Worm (Caenorhabditis elegans) whole organism, L4/young adult: ENCODE measurements around the gene dyc-1.

Experiments used
- W03F9.2 ChIP-seq: fragments of 150-350 bp; optimal IDR thresholded peaks from 2 replicates; lab custom pipeline; 2014; ENCODE audit warnings: missing biosample characterization, missing genetic modification characterization
- dao-5 ChIP-seq: sonication (generic microtip); optimal IDR thresholded peaks from 2 replicates; lab custom pipeline; 2016; ENCODE audit warnings: missing genotype, missing genetic modification characterization, moderate library complexity, missing compliant biosample characterization
- him-1 ChIP-seq: sonication (generic microtip); optimal IDR thresholded peaks from 2 replicates; lab custom pipeline; 2016; ENCODE audit warnings: missing genotype, missing genetic modification reagents, missing genetic modification characterization, missing compliant biosample characterization

Gene dyc-1

DNA sequence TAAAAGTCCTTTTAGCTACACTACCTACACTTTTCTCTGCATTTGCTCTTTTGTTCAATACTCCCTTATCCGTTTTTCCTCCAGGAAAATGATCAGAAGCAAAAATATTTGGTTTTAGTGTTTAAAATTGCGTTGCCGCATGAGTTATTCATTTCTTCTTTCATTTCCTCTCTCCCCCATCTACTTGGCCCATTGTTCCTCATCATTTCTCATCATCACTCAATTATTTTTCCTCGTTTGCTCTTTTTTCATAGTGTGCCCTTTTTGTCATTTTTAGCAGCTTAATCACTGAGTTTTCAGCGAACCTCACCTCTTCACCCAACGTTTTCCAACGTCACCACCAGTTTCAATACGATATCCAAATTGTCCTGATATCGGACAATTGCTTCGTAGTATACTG, at the start of gene dyc-1:
Gene dyc-1 (plus strand): TSS at position 301 of the 400 bp plus-strand sequence.
- TF ChIP-seq him-1 (tag; lab: Kevin White, UChicago): no peak
- TF ChIP-seq dao-5 (tag; lab: Kevin White, UChicago): no peak
- no peak for TF ChIP-seq W03F9.2 (tag; lab: Kevin White, UChicago)

ce11 chrX:14000198-14000748, 49.1 kb upstream of the dyc-1 start:
- TF ChIP-seq dao-5 (tag; lab: Kevin White, UChicago) (no peak), him-1 (tag; lab: Kevin White, UChicago) (no peak), W03F9.2 (tag; lab: Kevin White, UChicago) (no peak)

DNA sequence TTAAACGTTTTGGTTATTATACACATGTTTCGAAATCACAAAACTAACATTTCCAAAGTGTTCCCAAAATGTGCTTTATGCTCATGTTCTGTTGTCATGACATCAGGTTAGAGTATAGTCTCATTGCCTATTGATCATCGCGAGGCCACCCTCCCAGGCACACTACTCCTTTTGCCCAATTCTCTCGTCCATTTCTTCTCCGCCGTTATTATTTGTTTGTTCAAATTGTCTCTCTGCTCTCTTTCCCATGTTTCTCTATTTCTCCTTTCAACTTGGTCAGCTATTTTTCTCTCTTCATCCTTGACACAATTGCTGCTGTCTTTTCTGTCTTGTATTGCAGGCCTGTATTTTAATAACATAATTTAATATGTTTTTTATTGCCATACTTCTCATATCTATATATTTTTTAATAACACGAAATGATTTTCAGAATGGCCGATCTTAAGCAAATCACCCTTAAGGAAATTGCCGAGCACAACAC, 47.8 kb upstream of the dyc-1 start, which contains the start of gene cytb-5.1:
Gene cytb-5.1 (plus strand): TSS at position 431 of the 481 bp plus-strand sequence.
- TF ChIP-seq him-1 (tag; lab: Kevin White, UChicago): no peak
- no peak for TF ChIP-seq dao-5 (tag; lab: Kevin White, UChicago)
- TF ChIP-seq W03F9.2 (tag; lab: Kevin White, UChicago): no peak

DNA sequence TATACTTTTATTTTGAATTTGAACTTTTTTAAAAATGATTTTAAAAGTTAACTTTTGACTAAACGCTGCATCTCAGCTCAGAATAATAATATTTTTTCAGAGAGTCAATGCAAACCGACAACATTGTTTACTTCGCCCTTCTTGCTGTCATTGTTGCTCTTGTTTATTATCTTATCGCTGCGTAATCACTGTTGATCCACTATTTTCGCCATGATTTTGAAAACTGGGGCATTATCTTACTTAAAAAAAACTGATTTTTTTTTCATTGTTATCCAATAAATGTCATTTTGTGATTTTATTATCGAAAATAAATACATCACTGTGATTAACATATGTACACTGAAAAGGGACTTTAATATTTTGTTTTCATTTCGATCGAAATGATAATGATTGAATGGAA, 46.6 kb upstream of the dyc-1 start:
- no peak for TF ChIP-seq him-1 (tag; lab: Kevin White, UChicago)
- no peak for TF ChIP-seq W03F9.2 (tag; lab: Kevin White, UChicago)
- no peak for TF ChIP-seq dao-5 (tag; lab: Kevin White, UChicago)

ce11 chrX:14003538-14003937, 45.8 kb upstream of the dyc-1 start:
- TF ChIP-seq dao-5 (tag; lab: Kevin White, UChicago): no peak
- no peak for TF ChIP-seq him-1 (tag; lab: Kevin White, UChicago)
- TF ChIP-seq W03F9.2 (tag; lab: Kevin White, UChicago): no peak

DNA sequence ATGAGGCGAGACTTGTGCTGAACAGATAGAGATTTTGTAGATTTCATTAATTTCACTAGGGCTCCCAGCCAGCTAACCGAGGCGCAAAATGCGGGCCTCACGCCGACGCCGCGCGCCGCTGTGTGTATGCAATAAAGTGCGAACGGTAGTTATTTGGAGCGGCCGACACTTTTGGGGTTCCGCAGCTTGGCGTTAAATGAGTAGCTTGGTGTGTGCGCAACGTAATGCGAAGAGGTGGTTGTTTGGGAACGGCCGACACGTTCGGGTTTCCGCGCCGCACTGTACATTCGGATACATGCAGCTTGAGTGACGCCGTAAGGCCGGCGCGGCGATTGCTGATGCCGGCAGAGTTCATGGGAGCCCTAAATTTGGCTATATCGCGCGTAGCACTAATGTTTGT, 41.2 kb upstream of the dyc-1 start:
- TF ChIP-seq dao-5 (tag; lab: Kevin White, UChicago) (no peak), W03F9.2 (tag; lab: Kevin White, UChicago) (no peak), him-1 (tag; lab: Kevin White, UChicago) (no peak)

DNA sequence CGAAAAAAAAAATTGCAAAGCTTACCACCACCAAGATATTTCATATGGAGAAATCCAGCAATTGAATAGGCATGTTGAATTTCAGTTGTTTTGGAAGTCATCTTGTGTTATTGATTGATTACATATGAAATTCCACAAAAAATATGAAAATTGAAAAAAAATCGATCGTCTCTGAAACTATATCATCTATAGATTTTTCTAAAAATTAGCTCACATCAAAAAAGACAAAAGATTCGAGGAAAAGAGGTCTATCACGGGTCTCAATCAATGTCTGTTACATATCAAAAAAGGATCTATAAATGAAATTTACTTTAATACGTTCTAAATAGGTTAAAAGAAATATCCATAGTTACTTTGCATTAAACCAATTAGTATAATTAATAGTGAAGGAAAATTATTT, 36.9 kb upstream of the dyc-1 start, which contains the start of gene tbc-19:
Gene tbc-19 (minus strand): TSS at position 101 of the 400 bp plus-strand sequence.
- TF ChIP-seq dao-5 (tag; lab: Kevin White, UChicago) (no peak), W03F9.2 (tag; lab: Kevin White, UChicago) (no peak), him-1 (tag; lab: Kevin White, UChicago) (no peak)

- TF ChIP-seq him-1 (tag; lab: Kevin White, UChicago): no peak
- no peak for TF ChIP-seq dao-5 (tag; lab: Kevin White, UChicago)
- no peak for TF ChIP-seq W03F9.2 (tag; lab: Kevin White, UChicago)
Observed at ce11 chrX:14015366-14015765, 34.0 kb upstream of the dyc-1 start, which contains the start of gene C04C11.25. TSS of gene C04C11.25 (minus strand) at chrX:14015466.

DNA sequence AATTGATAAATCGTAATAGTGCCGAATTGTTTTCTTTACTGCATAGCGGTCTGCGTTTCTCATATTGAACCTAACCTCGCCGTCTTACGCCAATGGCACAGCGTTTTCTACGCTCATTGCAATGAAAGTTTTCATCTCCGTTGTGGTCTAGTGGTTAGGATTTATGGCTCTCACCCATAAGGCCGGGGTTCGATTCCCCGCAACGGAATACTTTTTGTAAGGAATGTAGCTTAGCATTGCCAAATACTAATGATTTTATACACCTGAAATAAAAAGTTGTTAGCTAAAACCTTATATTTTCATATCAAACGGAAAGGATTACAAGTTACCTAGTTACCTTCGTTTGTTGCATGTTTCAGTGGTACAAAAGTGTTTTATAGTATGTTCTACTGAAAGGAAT, 33.5 kb upstream of the dyc-1 start:
- TF ChIP-seq W03F9.2 (tag; lab: Kevin White, UChicago) (peak; percentile 59), dao-5 (tag; lab: Kevin White, UChicago) (peak; percentile 73), him-1 (tag; lab: Kevin White, UChicago) (peak; percentile 95)

ce11 chrX:14016698-14017097, 32.6 kb upstream of the dyc-1 start:
- TF ChIP-seq him-1 (tag; lab: Kevin White, UChicago) (peak; percentile 82), dao-5 (tag; lab: Kevin White, UChicago) (no peak)

- no peak for TF ChIP-seq dao-5 (tag; lab: Kevin White, UChicago)
- TF ChIP-seq W03F9.2 (tag; lab: Kevin White, UChicago): no peak
- no peak for TF ChIP-seq him-1 (tag; lab: Kevin White, UChicago)
Observed at ce11 chrX:14020290-14020689, 29.0 kb upstream of the dyc-1 start, which contains the start of gene C04C11.1. TSS of gene C04C11.1 (plus strand) at chrX:14020590.

DNA sequence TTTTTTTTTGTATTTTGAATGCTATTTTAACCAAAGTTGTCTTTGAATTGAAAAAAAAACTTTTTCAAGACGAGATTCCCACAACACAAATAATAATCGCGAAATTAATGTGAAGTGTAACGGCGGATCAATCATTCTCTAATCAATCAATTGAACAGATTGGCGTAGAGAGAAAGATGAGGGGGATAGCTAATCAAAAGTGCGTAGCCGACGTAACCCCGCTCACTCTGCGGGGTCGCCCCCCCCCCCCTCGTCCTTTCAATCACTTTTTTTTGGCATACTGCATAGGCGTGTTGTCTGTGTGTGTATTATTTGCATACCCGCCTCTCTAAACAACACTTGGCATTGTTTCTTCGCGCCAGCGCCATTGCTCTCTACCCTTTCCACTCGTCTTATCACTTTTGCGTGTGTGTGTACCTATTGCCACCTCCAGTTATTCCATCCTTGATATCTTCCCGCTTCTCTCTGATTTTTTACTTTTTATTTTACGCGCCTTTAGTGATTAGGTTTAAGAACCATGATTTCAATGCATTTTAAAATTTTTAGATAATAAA, 24.9 kb upstream of the dyc-1 start:
- TF ChIP-seq dao-5 (tag; lab: Kevin White, UChicago): no peak
- no peak for TF ChIP-seq W03F9.2 (tag; lab: Kevin White, UChicago)
- no peak for TF ChIP-seq him-1 (tag; lab: Kevin White, UChicago)

- TF ChIP-seq him-1 (tag; lab: Kevin White, UChicago) (no peak), dao-5 (tag; lab: Kevin White, UChicago) (no peak), W03F9.2 (tag; lab: Kevin White, UChicago) (no peak)
Observed at ce11 chrX:14026893-14027292, 22.4 kb upstream of the dyc-1 start.

DNA sequence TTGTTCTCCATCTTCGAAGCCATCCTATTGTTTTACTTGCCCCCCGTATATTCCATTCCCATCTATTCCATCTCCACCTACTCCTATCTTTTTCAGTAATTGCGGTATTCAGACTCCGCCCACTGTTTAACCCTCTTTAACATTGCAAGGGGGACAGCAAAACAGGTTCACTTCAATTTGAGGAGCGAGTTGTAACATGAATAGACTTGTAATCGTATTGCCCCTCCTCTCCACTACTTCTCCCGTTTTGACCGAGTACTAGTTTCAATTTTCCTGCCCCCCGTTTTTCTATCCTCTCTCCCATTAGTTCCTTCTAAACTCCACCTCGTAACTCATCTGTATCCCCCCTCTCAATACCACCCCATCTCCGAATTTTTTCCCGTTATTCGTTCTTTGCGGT, 20.8 kb upstream of the dyc-1 start:
- TF ChIP-seq him-1 (tag; lab: Kevin White, UChicago): no peak
